Worm (Caenorhabditis elegans) whole organism, midembryonic: ENCODE measurements around the gene sra-34.

Source experiments
- T22C8.4 ChIP-seq: fragments of 200-800 bp; sonication (Bioruptor generic); IDR thresholded peaks from 2 replicates; pipeline ENCODE4 v1.3.6; 2022; ENCODE audit warnings: missing genetic modification characterization, missing compliant biosample characterization
- cog-1 ChIP-seq: sonication (generic microtip); optimal IDR thresholded peaks from 2 replicates; lab custom pipeline; 2016; ENCODE audit warnings: missing genetic modification characterization, missing compliant biosample characterization
- flt-1 ChIP-seq: fragments of 200-800 bp; sonication (Bioruptor generic); IDR thresholded peaks from 2 replicates; pipeline ENCODE4 v1.3.6; 2022; ENCODE audit warnings: missing genetic modification characterization, missing compliant biosample characterization
- klf-2 ChIP-seq: fragments of 200-800 bp; sonication (Bioruptor generic); conservative IDR thresholded peaks from 2 replicates; pipeline ENCODE4 v1.3.6; 2022; ENCODE audit warnings: missing genetic modification reagents, missing genetic modification characterization, missing compliant biosample characterization
- med-1 ChIP-seq: sonication (generic microtip); optimal IDR thresholded peaks from 2 replicates; lab custom pipeline; 2017; ENCODE audit warnings: missing genetic modification characterization, mild to moderate bottlenecking, missing compliant biosample characterization, antibody characterized with exemption, missing genetic modification reagents; ENCODE audit not compliant: insufficient read depth
- ref-1 ChIP-seq: fragments of 200-800 bp; sonication (Bioruptor generic); conservative IDR thresholded peaks from 2 replicates; pipeline ENCODE4 v1.3.6; 2022; ENCODE audit warnings: missing genetic modification reagents, missing genetic modification characterization, missing compliant biosample characterization
- tab-1 ChIP-seq: fragments of 200-800 bp; sonication (Bioruptor generic); IDR thresholded peaks from 2 replicates; pipeline ENCODE4 v1.3.6; 2022; ENCODE audit warnings: missing genetic modification characterization, missing compliant biosample characterization
- ztf-23 ChIP-seq: fragments of 200-800 bp; sonication (Bioruptor generic); IDR thresholded peaks from 2 replicates; pipeline ENCODE4 v1.3.6; 2022; ENCODE audit warnings: missing genetic modification reagents, missing genetic modification characterization, missing compliant biosample characterization
- ztf-29 ChIP-seq: fragments of 200-800 bp; sonication (Bioruptor generic); IDR thresholded peaks from 2 replicates; pipeline ENCODE4 v1.3.6; 2022; ENCODE audit warnings: missing genetic modification reagents, missing genetic modification characterization, missing compliant biosample characterization

Gene sra-34

DNA sequence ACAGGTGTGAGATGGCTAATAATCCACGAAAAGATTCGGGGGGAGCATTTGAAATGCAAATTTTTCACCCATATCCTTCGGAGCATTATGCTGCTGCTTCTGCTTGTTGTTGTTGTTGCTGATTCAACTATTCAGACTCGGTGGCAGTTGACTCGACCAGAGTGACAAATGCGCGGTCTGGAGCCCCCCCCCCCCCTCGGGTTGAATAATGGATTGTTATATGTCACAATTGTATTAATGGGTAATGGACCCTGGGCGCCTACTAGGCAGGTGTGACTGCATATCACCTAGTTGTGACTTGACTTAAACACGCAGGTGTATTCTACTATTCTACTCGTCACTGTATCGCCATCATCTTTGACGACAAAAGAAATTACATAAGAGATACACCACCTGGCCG, 32.1 kb upstream of the sra-34 start:
- TF ChIP-seq ztf-23 (GFP tag; lab: Robert Waterston, UW) = no peak
- TF ChIP-seq ref-1 (GFP tag; lab: Robert Waterston, UW) = no peak
- TF ChIP-seq cog-1 (tag; lab: Kevin White, UChicago) = no peak
- TF ChIP-seq T22C8.4 (GFP tag; lab: Robert Waterston, UW) = no peak
- no peak for TF ChIP-seq ztf-29 (GFP tag; lab: Robert Waterston, UW)

DNA sequence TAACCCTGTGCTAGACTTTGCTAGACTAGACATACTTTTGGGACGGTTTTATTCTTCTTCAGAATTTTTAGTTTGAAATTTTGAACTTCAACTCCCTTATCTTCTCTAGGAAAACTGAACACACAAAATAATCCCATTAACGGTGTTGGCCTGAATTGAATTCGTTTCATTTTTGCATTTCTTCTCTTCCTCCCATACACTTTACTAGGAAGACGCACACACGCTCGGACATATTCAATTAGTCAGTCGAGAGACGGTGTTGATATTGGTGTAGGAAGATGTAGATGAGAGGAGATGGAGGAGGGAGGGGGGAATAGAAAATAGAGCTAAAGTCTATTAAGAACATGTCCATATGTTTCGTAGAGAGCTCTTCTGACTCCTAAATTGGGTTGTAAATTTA, 31.2 kb upstream of the sra-34 start:
- TF ChIP-seq cog-1 (tag; lab: Kevin White, UChicago) = no peak
- TF ChIP-seq tab-1 (GFP tag; lab: Robert Waterston, UW) = no peak
- TF ChIP-seq ztf-23 (GFP tag; lab: Robert Waterston, UW) = no peak
- no peak for TF ChIP-seq ref-1 (GFP tag; lab: Robert Waterston, UW)
- no peak for TF ChIP-seq klf-2 (GFP tag; lab: Robert Waterston, UW)
- no peak for TF ChIP-seq ztf-29 (GFP tag; lab: Robert Waterston, UW)
- TF ChIP-seq flt-1 (GFP tag; lab: Robert Waterston, UW) = no peak
- TF ChIP-seq med-1 (GFP tag; lab: Kevin White, UChicago) = no peak
- TF ChIP-seq T22C8.4 (GFP tag; lab: Robert Waterston, UW) = no peak

DNA sequence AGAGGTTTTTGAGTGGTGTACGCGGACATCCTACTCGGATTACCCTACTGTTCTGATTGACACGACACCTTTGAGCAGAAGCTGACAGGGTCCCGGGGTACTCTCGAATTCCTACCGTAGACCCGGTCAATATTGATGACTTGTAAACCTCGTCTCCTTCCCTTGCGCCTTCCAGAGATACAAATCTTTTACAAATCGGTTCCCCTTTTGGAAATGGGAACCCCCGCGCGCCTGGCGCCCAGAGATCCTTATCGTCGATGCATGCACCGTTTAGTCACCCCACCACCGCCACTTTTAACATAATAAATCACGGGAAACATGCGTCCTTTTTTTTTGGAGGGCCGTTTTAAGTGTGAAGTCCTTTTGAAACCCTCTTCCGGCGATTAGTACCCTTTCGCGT, 29.6 kb upstream of the sra-34 start:
- TF ChIP-seq ztf-23 (GFP tag; lab: Robert Waterston, UW) = no peak
- no peak for TF ChIP-seq T22C8.4 (GFP tag; lab: Robert Waterston, UW)
- TF ChIP-seq med-1 (GFP tag; lab: Kevin White, UChicago) = no peak

DNA sequence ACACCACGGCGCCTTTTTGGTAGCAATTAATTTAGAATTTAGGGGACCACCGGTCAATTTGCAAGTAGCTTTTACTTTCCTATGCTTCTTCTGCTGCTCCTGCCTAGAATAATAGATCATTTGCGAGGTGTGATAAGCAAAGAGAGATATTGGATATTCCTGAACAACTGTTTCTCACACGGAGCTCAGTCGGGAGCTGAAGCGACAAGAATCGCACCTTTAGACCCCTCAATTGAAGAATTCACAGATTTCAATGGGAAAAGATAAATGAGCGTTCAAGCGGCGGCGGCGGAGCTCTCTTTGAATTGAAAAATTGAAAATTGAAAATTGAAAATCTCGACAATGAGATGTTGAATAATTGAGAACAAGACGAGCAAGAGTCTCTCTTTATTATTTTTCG, 29.1 kb upstream of the sra-34 start:
- TF ChIP-seq klf-2 (GFP tag; lab: Robert Waterston, UW) = no peak
- TF ChIP-seq ztf-29 (GFP tag; lab: Robert Waterston, UW) = no peak
- TF ChIP-seq cog-1 (tag; lab: Kevin White, UChicago) = no peak
- no peak for TF ChIP-seq flt-1 (GFP tag; lab: Robert Waterston, UW)
- TF ChIP-seq ztf-23 (GFP tag; lab: Robert Waterston, UW) = no peak
- TF ChIP-seq ref-1 (GFP tag; lab: Robert Waterston, UW) = no peak

DNA sequence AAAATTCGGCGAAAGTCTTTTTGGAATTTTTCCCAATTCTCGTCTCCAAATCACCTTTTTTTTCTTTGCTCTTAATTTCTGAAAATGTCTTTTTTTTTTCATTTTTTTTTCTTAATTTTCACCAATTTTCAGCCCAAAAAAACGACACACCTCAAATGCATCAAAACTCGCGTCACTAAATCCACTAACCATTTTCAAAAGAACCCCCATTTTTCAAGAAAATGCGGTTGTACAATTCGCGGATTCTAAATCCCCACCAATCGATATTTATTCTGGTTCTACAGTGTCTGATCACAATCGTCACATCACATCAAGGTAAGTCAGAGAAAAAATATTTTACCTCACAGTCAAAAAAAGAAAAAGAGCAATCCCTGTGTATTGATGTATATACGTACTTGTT, 28.4 kb upstream of the sra-34 start, which contains the start of gene vab-1:
TSS of gene vab-1 (plus strand) at position 133 of the 400 bp plus-strand sequence.
- TF ChIP-seq ref-1 (GFP tag; lab: Robert Waterston, UW) (no peak), T22C8.4 (GFP tag; lab: Robert Waterston, UW) (no peak), flt-1 (GFP tag; lab: Robert Waterston, UW) (no peak), ztf-29 (GFP tag; lab: Robert Waterston, UW) (no peak), ztf-23 (GFP tag; lab: Robert Waterston, UW) (no peak), cog-1 (tag; lab: Kevin White, UChicago) (no peak), klf-2 (GFP tag; lab: Robert Waterston, UW) (no peak), med-1 (GFP tag; lab: Kevin White, UChicago) (no peak), tab-1 (GFP tag; lab: Robert Waterston, UW) (no peak)

DNA sequence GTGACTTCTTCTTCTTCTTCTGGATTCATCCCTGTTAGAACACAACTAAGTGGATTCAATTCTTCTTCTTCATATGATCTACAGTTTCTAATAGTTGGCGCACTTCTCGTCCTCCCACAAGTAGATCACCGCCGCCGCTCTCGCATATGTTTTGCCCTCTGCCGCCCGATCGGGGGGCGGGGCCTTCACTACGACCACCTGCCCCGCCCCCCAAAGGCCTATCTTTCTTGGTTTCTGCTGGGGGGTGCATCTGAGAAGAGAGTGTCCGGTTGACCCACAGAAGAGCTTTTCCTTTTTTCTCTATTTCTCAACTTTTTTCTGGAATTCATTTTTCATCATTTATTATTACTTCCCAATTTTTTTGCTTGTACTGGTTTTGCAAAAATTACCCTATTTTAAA, 27.6 kb upstream of the sra-34 start:
- TF ChIP-seq ztf-23 (GFP tag; lab: Robert Waterston, UW) (peak; percentile 54; the same call in 1 of the 2 replicates), ref-1 (GFP tag; lab: Robert Waterston, UW) (no peak), flt-1 (GFP tag; lab: Robert Waterston, UW) (0 out of 2 replicates have a peak, but pooled peaks have one; percentile 48), cog-1 (tag; lab: Kevin White, UChicago) (no peak), med-1 (GFP tag; lab: Kevin White, UChicago) (no peak)

DNA sequence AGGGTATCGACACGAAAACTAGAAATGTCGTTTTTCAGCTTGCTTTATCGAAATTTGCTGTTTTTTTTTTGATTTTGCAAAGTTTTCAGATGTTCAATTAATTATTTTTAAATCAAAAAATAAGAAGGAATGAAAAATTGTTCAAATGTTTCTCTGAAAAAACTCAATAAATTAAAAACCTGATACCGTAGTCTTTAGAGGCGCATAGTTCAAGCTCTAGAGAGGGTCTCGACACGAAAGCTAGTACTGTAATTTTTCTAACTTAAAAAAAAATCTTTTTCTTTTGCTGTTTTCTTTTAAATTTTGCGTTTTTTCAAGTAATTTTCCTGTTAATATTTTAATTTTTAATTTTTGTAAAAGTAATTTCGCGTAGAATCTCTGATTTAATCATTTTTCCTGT, 22.8 kb upstream of the sra-34 start:
- TF ChIP-seq tab-1 (GFP tag; lab: Robert Waterston, UW) = no peak
- no peak for TF ChIP-seq flt-1 (GFP tag; lab: Robert Waterston, UW)

DNA sequence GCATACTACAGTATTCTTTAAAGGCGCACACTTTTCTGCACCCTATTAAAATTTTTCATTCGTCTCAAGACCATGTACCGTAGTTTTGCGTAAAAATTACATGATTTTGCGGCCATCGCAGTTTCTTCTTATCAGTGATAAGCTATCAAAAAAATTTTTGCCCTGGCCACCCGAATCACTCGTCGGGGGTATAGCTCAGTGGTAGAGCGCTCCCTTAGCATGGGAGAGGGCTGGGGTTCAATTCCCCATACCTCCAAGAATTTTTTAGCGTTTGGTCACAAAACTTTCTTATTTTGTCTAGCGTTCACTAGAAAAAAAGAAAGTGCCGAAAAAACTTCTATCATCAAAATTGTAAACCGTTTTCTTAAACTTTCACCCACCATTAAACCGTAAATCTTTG, 21.7 kb upstream of the sra-34 start:
- TF ChIP-seq med-1 (GFP tag; lab: Kevin White, UChicago) = no peak
- TF ChIP-seq T22C8.4 (GFP tag; lab: Robert Waterston, UW) = no peak
- TF ChIP-seq flt-1 (GFP tag; lab: Robert Waterston, UW) = no peak
- TF ChIP-seq ref-1 (GFP tag; lab: Robert Waterston, UW) = no peak
- no peak for TF ChIP-seq tab-1 (GFP tag; lab: Robert Waterston, UW)
- TF ChIP-seq klf-2 (GFP tag; lab: Robert Waterston, UW) = no peak
- no peak for TF ChIP-seq ztf-29 (GFP tag; lab: Robert Waterston, UW)
- TF ChIP-seq cog-1 (tag; lab: Kevin White, UChicago) = no peak
- TF ChIP-seq ztf-23 (GFP tag; lab: Robert Waterston, UW) = no peak

DNA sequence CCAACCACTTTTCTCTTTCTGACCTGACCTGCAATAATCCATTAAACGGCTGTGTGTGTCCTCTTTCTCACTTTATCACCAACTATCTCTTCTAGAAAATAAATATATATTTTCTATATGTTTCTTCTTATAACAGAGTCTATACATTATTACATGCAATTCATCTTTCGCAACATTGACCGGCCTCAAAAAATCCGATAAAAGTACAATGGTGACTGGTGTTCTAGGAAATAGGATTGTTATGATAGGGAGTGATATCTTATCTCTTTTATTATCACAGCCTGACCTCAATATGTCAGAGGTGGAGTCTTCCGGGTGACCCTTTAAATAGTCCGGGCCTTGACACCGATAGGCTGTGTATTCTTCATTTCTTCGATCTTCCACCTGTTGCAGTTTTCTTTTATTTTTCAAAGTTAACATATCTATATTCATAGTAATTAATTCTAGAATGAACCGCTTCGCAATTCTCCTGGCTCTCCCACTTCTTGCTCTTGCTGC, 19.1 kb upstream of the sra-34 start, which contains the start of gene dao-2:
TSS of gene dao-2 (plus strand) at position 448 of the 498 bp plus-strand sequence.
- TF ChIP-seq flt-1 (GFP tag; lab: Robert Waterston, UW) = no peak
- no peak for TF ChIP-seq ref-1 (GFP tag; lab: Robert Waterston, UW)
- TF ChIP-seq cog-1 (tag; lab: Kevin White, UChicago) = no peak
- no peak for TF ChIP-seq ztf-29 (GFP tag; lab: Robert Waterston, UW)
- TF ChIP-seq med-1 (GFP tag; lab: Kevin White, UChicago) = no peak
- TF ChIP-seq tab-1 (GFP tag; lab: Robert Waterston, UW) = no peak
- TF ChIP-seq ztf-23 (GFP tag; lab: Robert Waterston, UW) = no peak
- no peak for TF ChIP-seq T22C8.4 (GFP tag; lab: Robert Waterston, UW)
- TF ChIP-seq klf-2 (GFP tag; lab: Robert Waterston, UW) = no peak

DNA sequence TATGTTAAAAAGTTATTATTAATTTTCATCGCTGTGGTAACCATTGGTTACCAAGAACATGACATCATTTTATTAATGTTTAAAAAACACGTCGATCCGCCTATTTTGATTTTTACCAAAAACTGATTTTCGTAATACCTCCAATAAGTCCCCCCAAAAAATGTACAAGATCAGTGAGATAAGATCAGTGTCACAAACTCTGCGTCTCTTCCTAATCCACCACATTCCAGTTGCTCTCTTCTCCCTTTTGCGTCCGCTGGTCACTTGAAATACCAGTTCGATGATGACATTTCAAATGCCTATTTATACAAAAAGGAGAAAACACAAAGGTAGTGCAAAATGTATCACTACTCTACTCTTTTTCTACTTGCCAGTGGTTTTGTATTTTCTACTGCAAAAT, 16.6 kb upstream of the sra-34 start, which contains the start of gene M03A1.8:
TSS of gene M03A1.8 (plus strand) at position 269 of the 400 bp plus-strand sequence.
- TF ChIP-seq med-1 (GFP tag; lab: Kevin White, UChicago) = no peak
- TF ChIP-seq cog-1 (tag; lab: Kevin White, UChicago) = no peak
- TF ChIP-seq ref-1 (GFP tag; lab: Robert Waterston, UW) = no peak
- no peak for TF ChIP-seq klf-2 (GFP tag; lab: Robert Waterston, UW)
- TF ChIP-seq ztf-23 (GFP tag; lab: Robert Waterston, UW) = no peak
- TF ChIP-seq T22C8.4 (GFP tag; lab: Robert Waterston, UW) = no peak
- no peak for TF ChIP-seq flt-1 (GFP tag; lab: Robert Waterston, UW)
- TF ChIP-seq tab-1 (GFP tag; lab: Robert Waterston, UW) = no peak
